Worm (Caenorhabditis elegans) whole organism, L4/young adult: ENCODE measurements around the gene grl-29.

Experiments
- W03F9.2 ChIP-seq: fragments of 150-350 bp; optimal IDR thresholded peaks from 2 replicates; lab custom pipeline; 2014; ENCODE audit warnings: missing biosample characterization, missing genetic modification characterization
- dao-5 ChIP-seq: sonication (generic microtip); optimal IDR thresholded peaks from 2 replicates; lab custom pipeline; 2016; ENCODE audit warnings: missing genotype, missing genetic modification characterization, moderate library complexity, missing compliant biosample characterization
- him-1 ChIP-seq: sonication (generic microtip); optimal IDR thresholded peaks from 2 replicates; lab custom pipeline; 2016; ENCODE audit warnings: missing genotype, missing genetic modification reagents, missing genetic modification characterization, missing compliant biosample characterization

DNA sequence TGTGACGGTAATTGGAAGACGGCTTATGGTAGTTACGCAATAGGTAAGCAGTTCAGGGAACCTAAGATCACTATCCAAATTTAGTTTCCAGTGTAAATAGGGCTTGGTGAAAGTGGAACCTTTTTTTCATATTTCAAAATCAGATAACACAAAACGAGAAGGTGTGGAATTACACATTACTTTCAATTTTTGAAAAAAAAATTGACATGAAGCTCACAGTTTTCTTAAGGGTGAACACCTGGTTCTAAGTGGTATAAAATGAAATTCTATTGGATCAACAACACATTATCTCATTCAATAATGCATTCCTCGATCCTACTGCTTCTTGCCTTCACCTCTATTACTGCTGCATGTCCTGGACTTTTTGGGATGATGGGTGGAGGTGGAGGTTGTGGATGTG is 950 bp upstream of the grl-29 start, which contains the start of gene grl-30:
- no peak for TF ChIP-seq him-1 (tag; lab: Kevin White, UChicago)
- TF ChIP-seq dao-5 (tag; lab: Kevin White, UChicago): no peak
- TF ChIP-seq W03F9.2: no peak
